Worm (Caenorhabditis elegans) whole organism, young adult: ENCODE measurements around the gene fbxa-206.

Experiments used
- F10E7.11 ChIP-seq: sonication (generic microtip); optimal IDR thresholded peaks from 2 replicates; lab custom pipeline; 2017; ENCODE audit warnings: mild to moderate bottlenecking, missing genetic modification characterization, moderate library complexity, missing compliant biosample characterization
- F37B4.10 ChIP-seq: fragments of 200-800 bp; sonication (Bioruptor generic); IDR thresholded peaks from 2 replicates; pipeline ENCODE4 v1.3.6; 2022; ENCODE audit warnings: missing genetic modification characterization, missing compliant biosample characterization
- F39B2.1 ChIP-seq: fragments of 200-800 bp; sonication (Bioruptor generic); IDR thresholded peaks from 2 replicates; pipeline ENCODE4 v1.3.6; 2022; ENCODE audit warnings: missing genetic modification reagents, missing genetic modification characterization, missing compliant biosample characterization
- F52B5.7 ChIP-seq: sonication (generic microtip); optimal IDR thresholded peaks from 2 replicates; lab custom pipeline; 2016; ENCODE audit warnings: mild to moderate bottlenecking, missing genetic modification characterization, missing compliant biosample characterization
- F55B11.4 ChIP-seq: sonication (generic microtip); optimal IDR thresholded peaks from 2 replicates; lab custom pipeline; 2016; ENCODE audit warnings: missing compliant biosample characterization, missing genetic modification characterization, borderline replicate concordance; ENCODE audit not compliant: insufficient read depth
- F57A8.1 ChIP-seq: fragments of 200-800 bp; sonication (Bioruptor generic); optimal IDR thresholded peaks from 2 replicates; lab custom pipeline; 2018; ENCODE audit warnings: mild to moderate bottlenecking, missing genetic modification characterization, moderate library complexity, missing compliant biosample characterization
- K12H6.12 ChIP-seq: fragments of 200-800 bp; sonication (Bioruptor generic); optimal IDR thresholded peaks from 2 replicates; lab custom pipeline; 2018; ENCODE audit warnings: mild to moderate bottlenecking, missing genetic modification characterization, missing compliant biosample characterization
- Y53F4B.3 ChIP-seq: fragments of 200-800 bp; sonication (Bioruptor generic); IDR thresholded peaks from 2 replicates; pipeline ENCODE4 v1.3.6; 2022; ENCODE audit warnings: missing genetic modification reagents, missing genetic modification characterization, missing compliant biosample characterization
- Y53G8AR.9 ChIP-seq: fragments of 200-800 bp; sonication (Bioruptor generic); conservative IDR thresholded peaks from 2 replicates; pipeline ENCODE4 v1.3.6; 2022; ENCODE audit warnings: missing genetic modification reagents, missing genetic modification characterization, missing compliant biosample characterization
- Y56A3A.18 ChIP-seq: fragments of 200-800 bp; sonication (Bioruptor generic); IDR thresholded peaks from 2 replicates; pipeline ENCODE4 v1.3.6; 2022; ENCODE audit warnings: missing genetic modification reagents, missing genetic modification characterization, missing compliant biosample characterization
- Y67H2A.10 ChIP-seq: fragments of 200-800 bp; sonication (Bioruptor generic); conservative IDR thresholded peaks from 2 replicates; pipeline ENCODE4 v1.3.6; 2022; ENCODE audit warnings: missing genetic modification reagents, missing genetic modification characterization, missing compliant biosample characterization
- Y95B8A.8 ChIP-seq: fragments of 200-800 bp; sonication (Bioruptor generic); IDR thresholded peaks from 2 replicates; pipeline ENCODE4 v1.3.6; 2022; ENCODE audit warnings: missing genetic modification reagents, missing genetic modification characterization, missing compliant biosample characterization
- ZK185.1 ChIP-seq: sonication (generic microtip); optimal IDR thresholded peaks from 2 replicates; lab custom pipeline; 2016; ENCODE audit warnings: mild to moderate bottlenecking, missing genetic modification characterization, missing compliant biosample characterization; ENCODE audit not compliant: poor library complexity, severe bottlenecking
- ama-1 ChIP-seq, 3 experiments: fragments of 150-350 bp in 1 of 3; sonication (generic microtip) in 2 of 3; optimal IDR thresholded peaks; 2 replicates each; lab custom pipeline; 2014 to 2018; ENCODE audit warnings: missing biosample characterization in 2 of 3, missing genetic modification characterization in 2 of 3, missing genetic modification reagents in 2 of 3
- athp-1 ChIP-seq: sonication (generic microtip); optimal IDR thresholded peaks from 2 replicates; lab custom pipeline; 2017; ENCODE audit warnings: mild to moderate bottlenecking, missing genetic modification characterization, missing compliant biosample characterization
- attf-5 ChIP-seq: fragments of 200-800 bp; sonication (Bioruptor generic); optimal IDR thresholded peaks from 2 replicates; lab custom pipeline; 2018; ENCODE audit warnings: mild to moderate bottlenecking, missing genetic modification characterization, missing compliant biosample characterization
- bed-2 ChIP-seq: fragments of 200-800 bp; sonication (Bioruptor generic); IDR thresholded peaks from 2 replicates; pipeline ENCODE4 v1.3.6; 2022; ENCODE audit warnings: missing genetic modification reagents, missing genetic modification characterization, missing compliant biosample characterization
- cebp-2 ChIP-seq: fragments of 200-800 bp; sonication (Bioruptor generic); IDR thresholded peaks from 2 replicates; pipeline ENCODE4 v1.3.6; 2022; ENCODE audit warnings: missing genetic modification characterization, missing compliant biosample characterization
- ceh-27 ChIP-seq: fragments of 200-800 bp; sonication (Bioruptor generic); optimal IDR thresholded peaks from 2 replicates; lab custom pipeline; 2018; ENCODE audit warnings: mild to moderate bottlenecking, missing genetic modification characterization, moderate library complexity, missing compliant biosample characterization
- ceh-91 ChIP-seq: fragments of 200-800 bp; sonication (Bioruptor generic); IDR thresholded peaks from 2 replicates; pipeline ENCODE4 v1.3.6; 2022; ENCODE audit warnings: missing genetic modification reagents, missing genetic modification characterization, missing compliant biosample characterization
- die-1 ChIP-seq: sonication (generic microtip); optimal IDR thresholded peaks from 2 replicates; lab custom pipeline; 2016; ENCODE audit warnings: missing genotype, mild to moderate bottlenecking, missing genetic modification characterization, missing compliant biosample characterization
- egl-44 ChIP-seq: fragments of 200-800 bp; sonication (Bioruptor generic); IDR thresholded peaks from 2 replicates; pipeline ENCODE4 v1.3.6; 2022; ENCODE audit warnings: missing genetic modification reagents, missing genetic modification characterization, missing compliant biosample characterization
- ekl-4 ChIP-seq: fragments of 200-800 bp; sonication (Bioruptor generic); IDR thresholded peaks from 2 replicates; pipeline ENCODE4 v1.3.6; 2022; ENCODE audit warnings: missing genetic modification reagents, missing genetic modification characterization, missing compliant biosample characterization
- ets-4 ChIP-seq: fragments of 200-800 bp; sonication (Bioruptor generic); optimal IDR thresholded peaks from 2 replicates; lab custom pipeline; 2018; ENCODE audit warnings: mild to moderate bottlenecking, missing genetic modification characterization, missing compliant biosample characterization
- gei-17 ChIP-seq: fragments of 200-800 bp; sonication (Bioruptor generic); optimal IDR thresholded peaks from 2 replicates; lab custom pipeline; 2018; ENCODE audit warnings: mild to moderate bottlenecking, missing genetic modification characterization, missing compliant biosample characterization
- hlh-12 ChIP-seq: sonication (generic microtip); optimal IDR thresholded peaks from 2 replicates; lab custom pipeline; 2016; ENCODE audit warnings: missing genetic modification characterization, missing compliant biosample characterization
- hlh-26 ChIP-seq: fragments of 200-800 bp; sonication (Bioruptor generic); conservative IDR thresholded peaks from 2 replicates; pipeline ENCODE4 v1.3.6; 2022; ENCODE audit warnings: missing genetic modification reagents, missing genetic modification characterization, missing compliant biosample characterization
- hmg-1.2 ChIP-seq: fragments of 200-800 bp; sonication (Bioruptor generic); IDR thresholded peaks from 2 replicates; pipeline ENCODE4 v1.3.6; 2022; ENCODE audit warnings: missing genetic modification reagents, missing genetic modification characterization, missing compliant biosample characterization
- hmg-20 ChIP-seq: fragments of 200-800 bp; sonication (Bioruptor generic); IDR thresholded peaks from 2 replicates; pipeline ENCODE4 v1.3.6; 2022; ENCODE audit warnings: missing genetic modification reagents, missing genetic modification characterization, missing compliant biosample characterization
- let-607 ChIP-seq, 2 experiments: fragments of 200-800 bp in 1 of 2; sonication (Bioruptor generic) in 1 of 2; sonication (generic microtip) in 1 of 2; optimal IDR thresholded peaks; 2 replicates each; lab custom pipeline; 2016 to 2018; ENCODE audit warnings: mild to moderate bottlenecking in 2 of 2, missing compliant biosample characterization in 2 of 2, missing genetic modification characterization in 2 of 2, moderate library complexity in 2 of 2, missing genotype in 1 of 2
- madf-3 ChIP-seq: fragments of 200-800 bp; sonication (Bioruptor generic); IDR thresholded peaks from 2 replicates; pipeline ENCODE4 v1.3.6; 2022; ENCODE audit warnings: missing genetic modification reagents, missing genetic modification characterization, missing compliant biosample characterization
- madf-8 ChIP-seq: fragments of 200-800 bp; sonication (Bioruptor generic); conservative IDR thresholded peaks from 2 replicates; pipeline ENCODE4 v1.3.6; 2022; ENCODE audit warnings: missing genetic modification reagents, missing genetic modification characterization, missing compliant biosample characterization
- mel-28 ChIP-seq: sonication (generic microtip); optimal IDR thresholded peaks from 2 replicates; lab custom pipeline; 2016; ENCODE audit warnings: borderline replicate concordance, mild to moderate bottlenecking, missing genetic modification characterization, missing compliant biosample characterization
- mxl-1 ChIP-seq: sonication (generic microtip); optimal IDR thresholded peaks from 2 replicates; lab custom pipeline; 2016; ENCODE audit warnings: missing genetic modification characterization, missing compliant biosample characterization
- nhr-120 ChIP-seq: fragments of 200-800 bp; sonication (Bioruptor generic); IDR thresholded peaks from 2 replicates; pipeline ENCODE4 v1.3.6; 2022; ENCODE audit warnings: missing genetic modification characterization, missing compliant biosample characterization
- nhr-80 ChIP-seq: sonication (generic microtip); optimal IDR thresholded peaks from 2 replicates; lab custom pipeline; 2016; ENCODE audit warnings: missing genetic modification characterization, missing compliant biosample characterization
- pbrm-1 ChIP-seq: fragments of 200-800 bp; sonication (Bioruptor generic); IDR thresholded peaks from 2 replicates; pipeline ENCODE4 v1.3.6; 2022; ENCODE audit warnings: missing genetic modification reagents, missing genetic modification characterization, missing compliant biosample characterization
- rcor-1 ChIP-seq: fragments of 200-800 bp; sonication (Bioruptor generic); IDR thresholded peaks from 2 replicates; pipeline ENCODE4 v1.3.6; 2022; ENCODE audit warnings: missing genetic modification reagents, missing genetic modification characterization, missing compliant biosample characterization
- rpc-1 ChIP-seq, 2 experiments: fragments of 150-350 bp in 1 of 2; sonication (generic microtip) in 1 of 2; optimal IDR thresholded peaks; 2 replicates each; lab custom pipeline; 2014 to 2018; ENCODE audit warnings: missing biosample characterization in 1 of 2, missing genetic modification characterization in 1 of 2, missing genetic modification reagents in 1 of 2, missing genotype in 1 of 2
- sdz-38 ChIP-seq: sonication (generic microtip); optimal IDR thresholded peaks from 2 replicates; lab custom pipeline; 2016; ENCODE audit warnings: missing genotype, missing genetic modification characterization, missing compliant biosample characterization
- snpc-1.3 ChIP-seq: sonication (generic microtip); optimal IDR thresholded peaks from 2 replicates; lab custom pipeline; 2017; ENCODE audit warnings: missing genetic modification characterization, mild to moderate bottlenecking, missing compliant biosample characterization, antibody characterized with exemption, moderate library complexity, missing genotype, missing genetic modification reagents; ENCODE audit not compliant: insufficient read depth
- snpc-4 ChIP-seq, 5 experiments: fragments of 150-350 bp in 1 of 5; sonication (generic microtip) in 4 of 5; optimal IDR thresholded peaks; 2 replicates each; lab custom pipeline; 2014 to 2018; ENCODE audit warnings: missing genetic modification characterization in 5 of 5, missing biosample characterization in 3 of 5, antibody characterized with exemption in 2 of 5, mild to moderate bottlenecking in 2 of 5, missing compliant biosample characterization in 2 of 5, missing genotype in 2 of 5, moderate library complexity in 2 of 5, missing genetic modification reagents in 1 of 5
- tbp1 ChIP-seq: fragments of 200-800 bp; sonication (Bioruptor generic); optimal IDR thresholded peaks from 2 replicates; lab custom pipeline; 2018; ENCODE audit warnings: mild to moderate bottlenecking, missing genetic modification characterization, missing compliant biosample characterization
- tlf-1 ChIP-seq: fragments of 200-800 bp; sonication (Bioruptor generic); optimal IDR thresholded peaks from 2 replicates; lab custom pipeline; 2018; ENCODE audit warnings: mild to moderate bottlenecking, missing genetic modification characterization, missing compliant biosample characterization
- zfh-2 ChIP-seq: fragments of 200-800 bp; sonication (Bioruptor generic); conservative IDR thresholded peaks from 2 replicates; pipeline ENCODE4 v1.3.6; 2022; ENCODE audit warnings: missing genetic modification reagents, missing genetic modification characterization, missing compliant biosample characterization
- ztf-26 ChIP-seq: sonication (generic microtip); optimal IDR thresholded peaks from 2 replicates; lab custom pipeline; 2017; ENCODE audit warnings: missing genetic modification characterization, missing compliant biosample characterization
- ztf-6 ChIP-seq: fragments of 200-800 bp; sonication (Bioruptor generic); IDR thresholded peaks from 2 replicates; pipeline ENCODE4 v1.3.6; 2022; ENCODE audit warnings: missing genetic modification reagents, missing genetic modification characterization, missing compliant biosample characterization

The fbxa-206 gene

DNA sequence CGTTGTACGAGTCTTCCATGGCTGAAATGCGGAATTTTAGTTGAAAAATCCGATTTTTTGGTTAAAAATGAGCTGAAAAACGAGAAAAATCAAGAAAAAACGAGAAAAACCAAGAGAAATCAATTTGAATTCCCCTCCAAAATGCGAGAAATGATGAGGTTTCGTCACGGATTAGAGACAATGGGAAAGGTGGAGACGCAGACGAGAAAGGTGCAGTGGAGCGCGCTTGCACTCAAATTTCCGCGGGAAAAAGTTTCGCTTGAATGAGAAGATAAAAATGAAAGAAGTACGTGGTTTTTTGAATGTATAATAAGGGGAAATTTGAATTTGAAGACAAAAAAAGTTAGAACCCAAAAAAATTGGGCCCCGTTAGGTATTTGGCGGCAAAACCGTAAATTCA lies 47.4 kb upstream of the fbxa-206 start, which contains the start of gene efl-1 (continued):
- TF ChIP-seq ekl-4 (GFP tag; lab: Robert Waterston, UW) (peak; percentile 83), bed-2 (GFP tag; lab: Robert Waterston, UW) (no peak), snpc-1.3 (tag; lab: Kevin White, UChicago) (peak; percentile 49), Y53G8AR.9 (GFP tag; lab: Robert Waterston, UW) (peak; percentile 72; the same call in 1 of the 2 replicates), ceh-91 (no peak), F52B5.7 (tag; lab: Kevin White, UChicago) (no peak), ceh-27 (GFP tag; lab: Kevin White, UChicago) (peak; percentile 81), tlf-1 (GFP tag; lab: Kevin White, UChicago) (peak; percentile 59), nhr-120 (no peak), let-607 (tag; optimal IDR thresholded peaks at IDR 0.05; lab: Kevin White, UChicago) (peak in 1 of 2 experiments; percentile 22), F10E7.11 (tag; lab: Kevin White, UChicago) (no peak), attf-5 (GFP tag; lab: Kevin White, UChicago) (peak; percentile 96), pbrm-1 (GFP tag; lab: Robert Waterston, UW) (peak; percentile 96), F55B11.4 (tag; lab: Kevin White, UChicago) (no peak), mxl-1 (tag; lab: Kevin White, UChicago) (no peak), rcor-1 (peak; percentile 87), ztf-6 (no peak), tbp1 (peak; percentile 68), mel-28 (tag; lab: Kevin White, UChicago) (no peak), gei-17 (GFP tag; lab: Kevin White, UChicago) (no peak), madf-3 (GFP tag; lab: Robert Waterston, UW) (no peak), hmg-1.2 (GFP tag; lab: Robert Waterston, UW) (peak; percentile 99), madf-8 (GFP tag; lab: Robert Waterston, UW) (peak; percentile 35), hlh-12 (tag; lab: Kevin White, UChicago) (no peak), Y95B8A.8 (GFP tag; lab: Robert Waterston, UW) (0 out of 2 replicates have a peak, but pooled peaks have one; percentile 71), athp-1 (tag; lab: Kevin White, UChicago) (peak; percentile 76), zfh-2 (no peak), Y67H2A.10 (no peak), Y53F4B.3 (GFP tag; lab: Robert Waterston, UW) (0 out of 2 replicates have a peak, but pooled peaks have one; percentile 38), snpc-4 (GFP tag; optimal IDR thresholded peaks at IDR 0.05; lab: Kevin White, UChicago) (peak; percentile 70), snpc-4 (tag; optimal IDR thresholded peaks at IDR 0.05; lab: Kevin White, UChicago) (peak; percentile 61 to 94 (median 89)), sdz-38 (tag; lab: Kevin White, UChicago) (no peak), F37B4.10 (GFP tag; lab: Robert Waterston, UW) (no peak), ama-1 (optimal IDR thresholded peaks at IDR 0.05; lab: Kevin White, UChicago) (no peak), ama-1 (GFP tag; optimal IDR thresholded peaks at IDR 0.05; lab: Kevin White, UChicago) (no peak), egl-44 (GFP tag; lab: Robert Waterston, UW) (no peak), hmg-20 (GFP tag; lab: Robert Waterston, UW) (no peak), ztf-26 (tag; lab: Kevin White, UChicago) (peak; percentile 52), die-1 (tag; lab: Kevin White, UChicago) (no peak), ets-4 (GFP tag; lab: Kevin White, UChicago) (no peak), K12H6.12 (tag; lab: Kevin White, UChicago) (peak; percentile 42), nhr-80 (tag; lab: Kevin White, UChicago) (no peak), ZK185.1 (tag; lab: Kevin White, UChicago) (no peak), cebp-2 (GFP tag; lab: Robert Waterston, UW) (0 out of 2 replicates have a peak, but pooled peaks have one; percentile 16), Y56A3A.18 (GFP tag; lab: Robert Waterston, UW) (peak; percentile 72; the same call in 1 of the 2 replicates), F39B2.1 (no peak), F57A8.1 (GFP tag; lab: Kevin White, UChicago) (no peak), rpc-1 (optimal IDR thresholded peaks at IDR 0.05; lab: Kevin White, UChicago) (no peak), rpc-1 (tag; optimal IDR thresholded peaks at IDR 0.05; lab: Kevin White, UChicago) (no peak), hlh-26 (no peak)
